Worm (Caenorhabditis elegans) whole organism, mixed stage, embryonic: Measurements from ENCODE around the gene mdt-4.

Experiments used
- ces-1 ChIP-seq: fragments of 150-350 bp; optimal IDR thresholded peaks from 2 replicates; lab custom pipeline; 2014; ENCODE audit warnings: missing biosample characterization, missing genetic modification reagents, missing genetic modification characterization
- elt-1 ChIP-seq: sonication (generic microtip); optimal IDR thresholded peaks from 2 replicates; lab custom pipeline; 2017; ENCODE audit warnings: missing genetic modification characterization, mild to moderate bottlenecking, missing compliant biosample characterization, antibody characterized with exemption, moderate library complexity, borderline replicate concordance; ENCODE audit not compliant: insufficient read depth
- lin-13 ChIP-seq: fragments of 150-350 bp; optimal IDR thresholded peaks from 2 replicates; lab custom pipeline; 2014; ENCODE audit warnings: missing biosample characterization, missing genetic modification characterization
- lsy-2 ChIP-seq: fragments of 150-350 bp; optimal IDR thresholded peaks from 2 replicates; lab custom pipeline; 2014; ENCODE audit warnings: missing biosample characterization, missing genetic modification characterization
- nhr-237 ChIP-seq: fragments of 150-350 bp; optimal IDR thresholded peaks from 2 replicates; lab custom pipeline; 2014; ENCODE audit warnings: missing biosample characterization, missing genetic modification characterization
- pha-4 ChIP-seq: fragments of 150-350 bp; optimal IDR thresholded peaks from 2 replicates; lab custom pipeline; 2018; ENCODE audit warnings: missing biosample characterization, missing genetic modification reagents, missing genetic modification characterization
- unc-120 ChIP-seq: sonication (generic microtip); optimal IDR thresholded peaks from 2 replicates; lab custom pipeline; 2017; ENCODE audit warnings: missing genetic modification characterization, missing compliant biosample characterization; ENCODE audit not compliant: poor library complexity, severe bottlenecking
- unc-39 ChIP-seq: fragments of 150-350 bp; optimal IDR thresholded peaks from 2 replicates; lab custom pipeline; 2014; ENCODE audit warnings: missing biosample characterization, missing genetic modification characterization

ce11 chrII:4974448-4974951 is 30.8 kb upstream of the mdt-4 start:
- TF ChIP-seq lsy-2 = no peak
- TF ChIP-seq ces-1 (GFP tag; lab: Kevin White, UChicago) = no peak
- no peak for TF ChIP-seq elt-1 (tag; lab: Kevin White, UChicago)
- TF ChIP-seq lin-13 = no peak
- no peak for TF ChIP-seq unc-39
- TF ChIP-seq nhr-237 (tag; lab: Kevin White, UChicago) = no peak
- no peak for TF ChIP-seq pha-4 (tag; lab: Kevin White, UChicago)
- TF ChIP-seq unc-120 (tag; lab: Kevin White, UChicago) = no peak
